Worm (Caenorhabditis elegans) whole organism, L3 larva: ENCODE measurements around the gene F25G6.8.

ENCODE experiments used
- R02D3.7 ChIP-seq: fragments of 150-350 bp; optimal IDR thresholded peaks from 2 replicates; lab custom pipeline; 2014; ENCODE audit warnings: missing biosample characterization, missing genetic modification characterization
- ZK546.5 ChIP-seq: sonication (generic microtip); optimal IDR thresholded peaks from 2 replicates; lab custom pipeline; 2017; ENCODE audit warnings: missing biosample characterization, missing genetic modification characterization
- aly-2 ChIP-seq: fragments of 150-350 bp; optimal IDR thresholded peaks from 2 replicates; lab custom pipeline; 2014; ENCODE audit warnings: missing biosample characterization, missing genetic modification characterization
- ama-1 ChIP-seq: fragments of 150-350 bp; optimal IDR thresholded peaks from 2 replicates; lab custom pipeline; 2018
- ceh-16 ChIP-seq: sonication (generic microtip); optimal IDR thresholded peaks from 2 replicates; lab custom pipeline; 2017; ENCODE audit warnings: missing biosample characterization, missing genetic modification characterization
- ceh-28 ChIP-seq: fragments of 150-350 bp; optimal IDR thresholded peaks from 2 replicates; lab custom pipeline; 2014; ENCODE audit warnings: missing biosample characterization, missing genetic modification reagents, missing genetic modification characterization
- ceh-82 ChIP-seq: fragments of 150-350 bp; optimal IDR thresholded peaks from 2 replicates; lab custom pipeline; 2014; ENCODE audit warnings: missing biosample characterization, missing genetic modification characterization
- ceh-9 ChIP-seq: sonication (generic microtip); optimal IDR thresholded peaks from 2 replicates; lab custom pipeline; 2018; ENCODE audit warnings: missing biosample characterization, missing genetic modification characterization
- daf-12 ChIP-seq: fragments of 150-350 bp; optimal IDR thresholded peaks from 2 replicates; lab custom pipeline; 2014; ENCODE audit warnings: missing biosample characterization, missing genetic modification reagents, missing genetic modification characterization
- egl-5 ChIP-seq: fragments of 150-350 bp; optimal IDR thresholded peaks from 2 replicates; lab custom pipeline; 2017; ENCODE audit warnings: missing biosample characterization, missing genetic modification reagents, missing genetic modification characterization, inconsistent platforms
- elt-1 ChIP-seq: fragments of 150-350 bp; optimal IDR thresholded peaks from 2 replicates; lab custom pipeline; 2014; ENCODE audit warnings: missing biosample characterization, missing genetic modification characterization
- elt-2 ChIP-seq: sonication (generic microtip); optimal IDR thresholded peaks from 2 replicates; lab custom pipeline; 2016; ENCODE audit warnings: missing genetic modification reagents, mild to moderate bottlenecking, missing genetic modification characterization, missing compliant biosample characterization
- elt-3 ChIP-seq, 3 experiments: fragments of 150-350 bp in 1 of 3; sonication (generic microtip) in 2 of 3; optimal IDR thresholded peaks; 2 replicates in 2 of 3; 4 replicates in 1 of 3; lab custom pipeline; 2014 to 2017; ENCODE audit warnings: missing biosample characterization in 3 of 3, missing genetic modification characterization in 3 of 3
- eor-1 ChIP-seq, 2 experiments: fragments of 150-350 bp; optimal IDR thresholded peaks; 2 replicates each; lab custom pipeline; 2014 to 2018; ENCODE audit warnings: missing biosample characterization in 2 of 2, missing genetic modification characterization in 2 of 2
- fkh-10 ChIP-seq: sonication (generic microtip); optimal IDR thresholded peaks from 2 replicates; lab custom pipeline; 2017; ENCODE audit warnings: missing biosample characterization, missing genetic modification reagents, missing genetic modification characterization
- fkh-2 ChIP-seq: fragments of 150-350 bp; optimal IDR thresholded peaks from 2 replicates; lab custom pipeline; 2014; ENCODE audit warnings: missing biosample characterization, missing genetic modification reagents, missing genetic modification characterization
- fos-1 ChIP-seq: fragments of 150-350 bp; optimal IDR thresholded peaks from 2 replicates; lab custom pipeline; 2014; ENCODE audit warnings: missing biosample characterization, missing genetic modification characterization
- hmg-11 ChIP-seq: sonication (generic microtip); optimal IDR thresholded peaks from 2 replicates; lab custom pipeline; 2016; ENCODE audit warnings: missing genetic modification characterization, missing compliant biosample characterization
- jun-1 ChIP-seq: fragments of 150-350 bp; optimal IDR thresholded peaks from 2 replicates; lab custom pipeline; 2014; ENCODE audit warnings: missing biosample characterization, missing genetic modification reagents, missing genetic modification characterization
- lin-15B ChIP-seq: fragments of 150-350 bp; optimal IDR thresholded peaks from 2 replicates; lab custom pipeline; 2014; ENCODE audit warnings: missing biosample characterization, missing genetic modification characterization
- lin-39 ChIP-seq: fragments of 150-350 bp; optimal IDR thresholded peaks from 2 replicates; lab custom pipeline; 2018; ENCODE audit warnings: missing biosample characterization, missing genetic modification reagents, missing genetic modification characterization
- lsy-12 ChIP-seq: sonication (generic microtip); optimal IDR thresholded peaks from 2 replicates; lab custom pipeline; 2016; ENCODE audit warnings: mild to moderate bottlenecking, missing genetic modification characterization, missing compliant biosample characterization
- mdl-1 ChIP-seq: fragments of 150-350 bp; optimal IDR thresholded peaks from 2 replicates; lab custom pipeline; 2014; ENCODE audit warnings: missing biosample characterization, missing genetic modification characterization
- mml-1 ChIP-seq: fragments of 150-350 bp; sonication (generic microtip); optimal IDR thresholded peaks from 3 replicates; lab custom pipeline; 2014; ENCODE audit warnings: missing biosample characterization, missing genetic modification characterization
- nfya-1 ChIP-seq: sonication (generic microtip); optimal IDR thresholded peaks from 2 replicates; lab custom pipeline; 2017; ENCODE audit warnings: missing genetic modification characterization, mild to moderate bottlenecking, missing compliant biosample characterization, antibody characterized with exemption, moderate library complexity; ENCODE audit not compliant: insufficient read depth
- nhr-11 ChIP-seq: fragments of 150-350 bp; optimal IDR thresholded peaks from 2 replicates; lab custom pipeline; 2014; ENCODE audit warnings: missing biosample characterization, missing genetic modification characterization
- nhr-12 ChIP-seq: fragments of 150-350 bp; optimal IDR thresholded peaks from 2 replicates; lab custom pipeline; 2014; ENCODE audit warnings: missing biosample characterization, missing genetic modification characterization
- nhr-23 ChIP-seq: fragments of 150-350 bp; optimal IDR thresholded peaks from 2 replicates; lab custom pipeline; 2014; ENCODE audit warnings: missing biosample characterization, missing genetic modification reagents, missing genetic modification characterization
- nhr-237 ChIP-seq: fragments of 150-350 bp; optimal IDR thresholded peaks from 2 replicates; lab custom pipeline; 2014; ENCODE audit warnings: missing biosample characterization, missing genetic modification characterization
- nhr-25 ChIP-seq: sonication (generic microtip); optimal IDR thresholded peaks from 2 replicates; lab custom pipeline; 2017; ENCODE audit warnings: missing biosample characterization, missing genetic modification characterization
- nhr-28 ChIP-seq: fragments of 150-350 bp; optimal IDR thresholded peaks from 2 replicates; lab custom pipeline; 2014; ENCODE audit warnings: missing biosample characterization, missing genetic modification characterization
- nhr-43 ChIP-seq: sonication (generic microtip); optimal IDR thresholded peaks from 2 replicates; lab custom pipeline; 2016; ENCODE audit warnings: mild to moderate bottlenecking, missing genetic modification characterization, missing compliant biosample characterization; ENCODE audit not compliant: poor library complexity, severe bottlenecking
- nhr-67 ChIP-seq: fragments of 150-350 bp; optimal IDR thresholded peaks from 2 replicates; lab custom pipeline; 2014; ENCODE audit warnings: missing biosample characterization, missing genetic modification characterization
- nhr-76 ChIP-seq: fragments of 150-350 bp; sonication (generic microtip); optimal IDR thresholded peaks from 5 replicates; lab custom pipeline; 2014; ENCODE audit warnings: missing biosample characterization, missing genetic modification characterization
- nhr-77 ChIP-seq: fragments of 150-350 bp; optimal IDR thresholded peaks from 2 replicates; lab custom pipeline; 2014; ENCODE audit warnings: missing biosample characterization, missing genetic modification characterization
- pha-4 ChIP-seq: fragments of 150-350 bp; optimal IDR thresholded peaks from 2 replicates; lab custom pipeline; 2014; ENCODE audit warnings: missing biosample characterization, missing genetic modification reagents, missing genetic modification characterization
- pqm-1 ChIP-seq: fragments of 150-350 bp; optimal IDR thresholded peaks from 2 replicates; lab custom pipeline; 2017; ENCODE audit warnings: missing biosample characterization, missing genetic modification characterization, inconsistent platforms
- sea-2 ChIP-seq: fragments of 150-350 bp; sonication (generic microtip); optimal IDR thresholded peaks from 4 replicates; lab custom pipeline; 2014; ENCODE audit warnings: missing biosample characterization, missing genetic modification reagents, missing genetic modification characterization
- skn-1 ChIP-seq: fragments of 150-350 bp; optimal IDR thresholded peaks from 2 replicates; lab custom pipeline; 2014; ENCODE audit warnings: missing biosample characterization, missing genetic modification characterization
- snpc-4 ChIP-seq: fragments of 150-350 bp; optimal IDR thresholded peaks from 2 replicates; lab custom pipeline; 2014; ENCODE audit warnings: missing biosample characterization, missing genetic modification characterization
- tbx-2 ChIP-seq: sonication (generic microtip); optimal IDR thresholded peaks from 2 replicates; lab custom pipeline; 2016; ENCODE audit warnings: mild to moderate bottlenecking, missing genetic modification characterization, missing compliant biosample characterization
- unc-39 ChIP-seq: sonication (generic microtip); optimal IDR thresholded peaks from 4 replicates; lab custom pipeline; 2017; ENCODE audit warnings: missing biosample characterization, missing genetic modification characterization
- unc-62 ChIP-seq: fragments of 150-350 bp; sonication (generic microtip); optimal IDR thresholded peaks from 4 replicates; lab custom pipeline; 2014; ENCODE audit warnings: missing biosample characterization, missing genetic modification reagents, missing genetic modification characterization
- ztf-11 ChIP-seq: fragments of 150-350 bp; optimal IDR thresholded peaks from 2 replicates; lab custom pipeline; 2014; ENCODE audit warnings: missing biosample characterization, missing genetic modification characterization
- ztf-4 ChIP-seq: fragments of 150-350 bp; optimal IDR thresholded peaks from 2 replicates; lab custom pipeline; 2014; ENCODE audit warnings: missing biosample characterization, missing genetic modification characterization

F25G6.8 gene

DNA sequence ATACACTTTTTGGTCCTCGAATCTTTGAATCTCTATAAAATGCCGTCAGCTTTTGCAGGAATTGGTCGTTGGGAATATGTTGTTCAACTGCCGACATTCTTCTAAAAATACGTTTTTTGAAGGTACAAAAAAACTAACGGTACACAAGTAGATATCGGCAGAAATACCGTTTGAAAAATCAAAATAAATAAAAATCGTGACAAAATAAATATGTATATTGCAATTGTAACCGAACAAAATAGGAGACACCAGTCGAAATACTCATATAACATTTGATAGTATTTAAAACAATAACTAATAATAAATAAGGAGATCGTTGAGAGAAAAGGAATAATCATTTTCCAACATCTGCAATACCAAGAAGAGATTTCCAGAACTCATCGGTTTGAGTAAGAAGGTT lies at the start of gene F25G6.8:
Gene F25G6.8, minus strand, starts transcription at position 101 of the 400 bp plus-strand sequence.
- TF ChIP-seq R02D3.7 (tag; lab: Kevin White, UChicago) = no peak
- TF ChIP-seq snpc-4 (tag; lab: Kevin White, UChicago) = no peak
- no peak for TF ChIP-seq ama-1 (lab: Kevin White, UChicago)
- no peak for TF ChIP-seq elt-3 (tag; optimal IDR thresholded peaks at IDR 0.05; lab: Kevin White, UChicago)
- TF ChIP-seq nhr-43 (tag; lab: Kevin White, UChicago) = no peak
- TF ChIP-seq nhr-76 (tag; lab: Kevin White, UChicago) = no peak
- TF ChIP-seq lsy-12 (tag; lab: Kevin White, UChicago) = no peak

- no peak for TF ChIP-seq lin-15B (tag; lab: Kevin White, UChicago)
- no peak for TF ChIP-seq ceh-16
- peak; percentile 99 for TF ChIP-seq pha-4
- TF ChIP-seq nhr-77 = no peak
- TF ChIP-seq unc-39 (tag; lab: Kevin White, UChicago) = no peak
- no peak for TF ChIP-seq nhr-12 (tag; lab: Kevin White, UChicago)
- no peak for TF ChIP-seq ceh-9 (tag; lab: Kevin White, UChicago)
- peak; percentile 27 for TF ChIP-seq jun-1 (tag; lab: Kevin White, UChicago)
- no peak for TF ChIP-seq fkh-2 (tag; lab: Kevin White, UChicago)
- TF ChIP-seq hmg-11 (tag; lab: Kevin White, UChicago) = no peak
- TF ChIP-seq elt-2 (tag; lab: Kevin White, UChicago) = peak; percentile 73
- no peak for TF ChIP-seq ceh-82 (tag; lab: Kevin White, UChicago)
- TF ChIP-seq ZK546.5 = no peak
- no peak for TF ChIP-seq nhr-11
- TF ChIP-seq skn-1 (tag; lab: Kevin White, UChicago) = no peak
- TF ChIP-seq tbx-2 (tag; lab: Kevin White, UChicago) = no peak
- no peak for TF ChIP-seq nhr-237 (tag; lab: Kevin White, UChicago)
- TF ChIP-seq ama-1 (lab: Kevin White, UChicago) = no peak
- peak; percentile 60 for TF ChIP-seq nhr-23
- no peak for TF ChIP-seq elt-1 (tag; lab: Kevin White, UChicago)
- TF ChIP-seq nhr-25 (tag; lab: Kevin White, UChicago) = peak; percentile 91
- no peak for TF ChIP-seq nhr-43 (tag; lab: Kevin White, UChicago)
- TF ChIP-seq pqm-1 (tag; lab: Kevin White, UChicago) = peak; percentile 76
- TF ChIP-seq ztf-11 (tag; lab: Kevin White, UChicago) = no peak
- no peak for TF ChIP-seq daf-12
- TF ChIP-seq unc-62 (GFP tag; lab: Kevin White, UChicago) = no peak
- TF ChIP-seq nhr-76 (tag; lab: Kevin White, UChicago) = no peak
- no peak for TF ChIP-seq lin-39 (tag; lab: Kevin White, UChicago)
- no peak for TF ChIP-seq sea-2 (GFP tag; lab: Kevin White, UChicago)
- TF ChIP-seq aly-2 (tag; lab: Kevin White, UChicago) = no peak
- TF ChIP-seq mml-1 (tag; lab: Kevin White, UChicago) = peak; percentile 38
- TF ChIP-seq ceh-28 = no peak
- no peak for TF ChIP-seq elt-3 (tag; optimal IDR thresholded peaks at IDR 0.05; lab: Kevin White, UChicago)
- TF ChIP-seq nhr-67 (tag; lab: Kevin White, UChicago) = no peak
- no peak for TF ChIP-seq fkh-10 (GFP tag; lab: Kevin White, UChicago)
- no peak for TF ChIP-seq nhr-28 (tag; lab: Kevin White, UChicago)
- TF ChIP-seq nfya-1 = peak; percentile 12
- TF ChIP-seq egl-5 = peak; percentile 45
- TF ChIP-seq ztf-4 (tag; lab: Kevin White, UChicago) = no peak
- peak; percentile 9 for TF ChIP-seq lsy-12 (tag; lab: Kevin White, UChicago)
- peak; percentile 18 for TF ChIP-seq snpc-4 (tag; lab: Kevin White, UChicago)
- no peak for TF ChIP-seq mdl-1 (tag; lab: Kevin White, UChicago)
- TF ChIP-seq eor-1 (tag; optimal IDR thresholded peaks at IDR 0.05; lab: Kevin White, UChicago) = no peak
- TF ChIP-seq fos-1 (tag; lab: Kevin White, UChicago) = no peak
- TF ChIP-seq R02D3.7 (tag; lab: Kevin White, UChicago) = no peak
These were observed 45.8 kb upstream of the F25G6.8 start, which contains the start of gene fip-4 for ce11 chrV:8610633-8611404. fip-4 (minus strand) TSS chrV:8611268.
